Fruit fly (Drosophila melanogaster) whole organism, prepupa: Measurements from ENCODE around the gene CG5561.

Experiments
- CG11762 ChIP-seq: fragments of 200-800 bp; sonication (Bioruptor generic); optimal IDR thresholded peaks from 3 replicates; lab custom pipeline; 2016; ENCODE audit warnings: missing biosample characterization, missing genetic modification characterization; ENCODE audit not compliant: insufficient read depth
- CG16779 ChIP-seq: fragments of 200-800 bp; sonication (Bioruptor generic); optimal IDR thresholded peaks from 3 replicates; lab custom pipeline; 2017; ENCODE audit warnings: missing biosample characterization, mild to moderate bottlenecking, missing genetic modification characterization
- CG32006 ChIP-seq: fragments of 200-800 bp; sonication (Bioruptor generic); optimal IDR thresholded peaks from 3 replicates; lab custom pipeline; 2017; ENCODE audit warnings: missing biosample characterization, mild to moderate bottlenecking, missing genetic modification characterization
- CG6854 ChIP-seq: fragments of 200-800 bp; sonication (Bioruptor generic); optimal IDR thresholded peaks from 2 replicates; lab custom pipeline; 2017; ENCODE audit warnings: missing biosample characterization, mild to moderate bottlenecking, missing genetic modification characterization
- Met ChIP-seq: fragments of 200-800 bp; sonication (Bioruptor generic); optimal IDR thresholded peaks from 3 replicates; lab custom pipeline; 2016; ENCODE audit warnings: missing biosample characterization, missing genetic modification characterization
- Sox102F ChIP-seq: fragments of 200-800 bp; sonication (Bioruptor generic); optimal IDR thresholded peaks from 2 replicates; lab custom pipeline; 2016; ENCODE audit warnings: missing biosample characterization, mild to moderate bottlenecking, missing genetic modification characterization
- net ChIP-seq: fragments of 200-800 bp; sonication (Bioruptor generic); optimal IDR thresholded peaks from 3 replicates; lab custom pipeline; 2016; ENCODE audit warnings: missing biosample characterization, missing genetic modification characterization
- pdm3 ChIP-seq: fragments of 200-800 bp; sonication (Bioruptor generic); optimal IDR thresholded peaks from 3 replicates; lab custom pipeline; 2016; ENCODE audit warnings: missing biosample characterization, missing genetic modification characterization

dm6 chr2L:1365037-1365436 lies 11.1 kb upstream of the CG5561 start:
- TF ChIP-seq CG16779 (tag; lab: Kevin White, UChicago): no peak
- TF ChIP-seq CG32006 (GFP tag; lab: Kevin White, UChicago): no peak
- TF ChIP-seq CG6854 (GFP tag; lab: Kevin White, UChicago): no peak
- TF ChIP-seq Sox102F (GFP tag; lab: Kevin White, UChicago): no peak
- no peak for TF ChIP-seq Met
- TF ChIP-seq CG11762 (GFP tag; lab: Kevin White, UChicago): no peak
- no peak for TF ChIP-seq net
- TF ChIP-seq pdm3 (GFP tag; lab: Kevin White, UChicago): no peak
